Worm (Caenorhabditis elegans) whole organism, L2 larva: ENCODE results near the gene nhr-67.

ENCODE experiments used
- egl-27 ChIP-seq: sonication (generic microtip); optimal IDR thresholded peaks from 3 replicates; lab custom pipeline; 2017; ENCODE audit warnings: missing biosample characterization, missing genetic modification reagents, missing genetic modification characterization
- lin-39 ChIP-seq: fragments of 150-350 bp; optimal IDR thresholded peaks from 2 replicates; lab custom pipeline; 2014; ENCODE audit warnings: missing biosample characterization, missing genetic modification reagents, missing genetic modification characterization
- nhr-11 ChIP-seq: fragments of 150-350 bp; optimal IDR thresholded peaks from 2 replicates; lab custom pipeline; 2014; ENCODE audit warnings: missing biosample characterization, missing genetic modification characterization

DNA sequence TGAATTAATAATTGTTTCAGACTA, 43.7 kb upstream of the nhr-67 start, which contains the start of gene swsn-4:
- TF ChIP-seq nhr-11 (tag; lab: Kevin White, UChicago) (no peak), egl-27 (tag; lab: Kevin White, UChicago) (no peak), lin-39 (tag; lab: Kevin White, UChicago) (no peak)
